Worm (Caenorhabditis elegans) whole organism, early embryonic: ENCODE data around the gene F31E8.5.

Source experiments
- B0310.2 ChIP-seq: sonication (generic microtip); optimal IDR thresholded peaks from 2 replicates; lab custom pipeline; 2016; ENCODE audit warnings: mild to moderate bottlenecking, missing genetic modification characterization, missing compliant biosample characterization
- F13C5.2 ChIP-seq: sonication (generic microtip); optimal IDR thresholded peaks from 2 replicates; lab custom pipeline; 2017; ENCODE audit warnings: mild to moderate bottlenecking, missing genetic modification characterization, inconsistent platforms, missing compliant biosample characterization
- aly-1 ChIP-seq: sonication (generic microtip); optimal IDR thresholded peaks from 2 replicates; lab custom pipeline; 2016; ENCODE audit warnings: missing genetic modification characterization, missing compliant biosample characterization
- ama-1 ChIP-seq: fragments of 150-350 bp; optimal IDR thresholded peaks from 2 replicates; lab custom pipeline; 2014
- ceh-13 ChIP-seq: fragments of 200-800 bp; sonication (Bioruptor generic); optimal IDR thresholded peaks from 2 replicates; lab custom pipeline; 2018; ENCODE audit warnings: mild to moderate bottlenecking, missing genetic modification characterization, missing compliant biosample characterization
- ceh-36 ChIP-seq: sonication (generic microtip); optimal IDR thresholded peaks from 2 replicates; lab custom pipeline; 2016; ENCODE audit warnings: missing genetic modification characterization, inconsistent platforms, missing compliant biosample characterization
- ets-7 ChIP-seq: sonication (generic microtip); optimal IDR thresholded peaks from 2 replicates; lab custom pipeline; 2016; ENCODE audit warnings: missing genotype, missing genetic modification characterization, missing compliant biosample characterization
- hmg-4 ChIP-seq: fragments of 200-800 bp; sonication (Bioruptor generic); optimal IDR thresholded peaks from 2 replicates; lab custom pipeline; 2018; ENCODE audit warnings: mild to moderate bottlenecking, missing genetic modification characterization, missing compliant biosample characterization
- hnd-1 ChIP-seq: sonication (generic microtip); optimal IDR thresholded peaks from 2 replicates; lab custom pipeline; 2016; ENCODE audit warnings: missing genetic modification characterization, missing compliant biosample characterization
- pes-1 ChIP-seq: fragments of 200-800 bp; sonication (Bioruptor generic); IDR thresholded peaks from 2 replicates; pipeline ENCODE4 v1.3.6; 2022; ENCODE audit warnings: missing genetic modification reagents, missing genetic modification characterization, missing compliant biosample characterization
- scrt-1 ChIP-seq: fragments of 200-800 bp; sonication (Bioruptor generic); IDR thresholded peaks from 2 replicates; pipeline ENCODE4 v1.3.6; 2022; ENCODE audit warnings: missing genetic modification characterization, missing compliant biosample characterization
- sea-1 ChIP-seq: fragments of 200-800 bp; sonication (Bioruptor generic); conservative IDR thresholded peaks from 2 replicates; pipeline ENCODE4 v1.3.6; 2022; ENCODE audit warnings: missing genetic modification characterization, missing compliant biosample characterization
- tbx-11 ChIP-seq: fragments of 200-800 bp; sonication (Bioruptor generic); IDR thresholded peaks from 2 replicates; pipeline ENCODE4 v1.3.6; 2022; ENCODE audit warnings: missing genetic modification characterization, missing compliant biosample characterization
- tbx-37 ChIP-seq: fragments of 200-800 bp; sonication (Bioruptor generic); conservative IDR thresholded peaks from 2 replicates; pipeline ENCODE4 v1.3.6; 2022; ENCODE audit warnings: missing genetic modification reagents, missing genetic modification characterization, missing compliant biosample characterization
- tra-4 ChIP-seq: sonication (generic microtip); optimal IDR thresholded peaks from 2 replicates; lab custom pipeline; 2017; ENCODE audit warnings: missing genetic modification characterization, missing compliant biosample characterization

Gene F31E8.5

ce11 chrII:6756232-6756631, 50.8 kb downstream of the F31E8.5 start, which contains the start of gene F41G3.3:
F41G3.3 (plus strand) TSS chrII:6756532.
- TF ChIP-seq hmg-4 = no peak
- no peak for TF ChIP-seq pes-1 (GFP tag; lab: Robert Waterston, UW)
- TF ChIP-seq sea-1 (GFP tag; lab: Robert Waterston, UW) = no peak
- no peak for TF ChIP-seq hnd-1
- no peak for TF ChIP-seq F13C5.2 (tag; lab: Kevin White, UChicago)
- no peak for TF ChIP-seq ets-7 (tag; lab: Kevin White, UChicago)
- TF ChIP-seq B0310.2 (tag; lab: Kevin White, UChicago) = no peak
- no peak for TF ChIP-seq ceh-13 (GFP tag; lab: Kevin White, UChicago)
- TF ChIP-seq aly-1 (tag; lab: Kevin White, UChicago) = no peak
- TF ChIP-seq tbx-37 (GFP tag; lab: Robert Waterston, UW) = no peak
- TF ChIP-seq ceh-36 (tag; lab: Kevin White, UChicago) = no peak
- TF ChIP-seq scrt-1 = no peak
- TF ChIP-seq tra-4 (tag; lab: Kevin White, UChicago) = no peak
- no peak for TF ChIP-seq tbx-11
- TF ChIP-seq ama-1 (lab: Kevin White, UChicago) = no peak
